Fruit fly (Drosophila melanogaster) whole organism, pupa: ENCODE data around the gene CG5644.

Source experiments
- CG10348 ChIP-seq: fragments of 200-800 bp; sonication (Bioruptor generic); IDR thresholded peaks from 2 replicates; pipeline ENCODE4 v1.3.6; 2022; ENCODE audit warnings: missing biosample characterization, missing genetic modification characterization
- CG12605 ChIP-seq: fragments of 200-800 bp; sonication (Bioruptor generic); IDR thresholded peaks from 2 replicates; pipeline ENCODE4 v1.3.6; 2022; ENCODE audit warnings: missing biosample characterization, missing genetic modification characterization
- CG13204 ChIP-seq: fragments of 200-800 bp; sonication (Bioruptor generic); optimal IDR thresholded peaks from 2 replicates; lab custom pipeline; 2018; ENCODE audit warnings: missing biosample characterization, mild to moderate bottlenecking, missing genetic modification characterization, moderate library complexity
- CG14655 ChIP-seq: fragments of 200-800 bp; sonication (Bioruptor generic); optimal IDR thresholded peaks from 3 replicates; lab custom pipeline; 2017; ENCODE audit warnings: mild to moderate bottlenecking, missing biosample characterization, missing genetic modification reagents, missing genetic modification characterization
- CG15710 ChIP-seq: fragments of 200-800 bp; sonication (Bioruptor generic); optimal IDR thresholded peaks from 2 replicates; lab custom pipeline; 2018; ENCODE audit warnings: missing biosample characterization, mild to moderate bottlenecking, missing genetic modification characterization, moderate library complexity
- CG17806 ChIP-seq: fragments of 200-800 bp; sonication (Bioruptor generic); optimal IDR thresholded peaks from 2 replicates; lab custom pipeline; 2018; ENCODE audit warnings: missing biosample characterization, mild to moderate bottlenecking, missing genetic modification characterization, moderate library complexity
- CG32121 ChIP-seq: fragments of 200-800 bp; sonication (Bioruptor generic); IDR thresholded peaks from 2 replicates; pipeline ENCODE4 v1.3.6; 2022; ENCODE audit warnings: missing biosample characterization, missing genetic modification characterization
- CG34367 ChIP-seq: fragments of 200-800 bp; sonication (Bioruptor generic); optimal IDR thresholded peaks from 2 replicates; lab custom pipeline; 2018; ENCODE audit warnings: missing biosample characterization, mild to moderate bottlenecking, missing genetic modification characterization
- CG4496 ChIP-seq: fragments of 200-800 bp; sonication (Bioruptor generic); IDR thresholded peaks from 3 replicates; pipeline ENCODE4 v1.3.6; 2022; ENCODE audit warnings: missing biosample characterization, missing genetic modification characterization
- CG8159 ChIP-seq: fragments of 200-800 bp; sonication (Bioruptor generic); optimal IDR thresholded peaks from 3 replicates; lab custom pipeline; 2018; ENCODE audit warnings: missing biosample characterization, mild to moderate bottlenecking, missing genetic modification characterization, moderate library complexity
- CG8301 ChIP-seq: fragments of 200-800 bp; sonication (Bioruptor generic); optimal IDR thresholded peaks from 2 replicates; lab custom pipeline; 2018; ENCODE audit warnings: missing biosample characterization, mild to moderate bottlenecking, missing genetic modification characterization
- CG9948 ChIP-seq: fragments of 200-800 bp; sonication (Bioruptor generic); optimal IDR thresholded peaks from 2 replicates; lab custom pipeline; 2018; ENCODE audit warnings: missing biosample characterization, mild to moderate bottlenecking, missing genetic modification characterization, moderate library complexity
- D1 ChIP-seq: fragments of 200-800 bp; sonication (Bioruptor generic); optimal IDR thresholded peaks from 2 replicates; lab custom pipeline; 2018; ENCODE audit warnings: missing biosample characterization, mild to moderate bottlenecking, missing genetic modification characterization, moderate library complexity
- EcR ChIP-seq: fragments of 200-800 bp; sonication (Bioruptor generic); optimal IDR thresholded peaks from 3 replicates; lab custom pipeline; 2019; ENCODE audit warnings: missing biosample characterization, missing genetic modification characterization, mild to moderate bottlenecking, moderate library complexity, missing genetic modification reagents
- Ets98B ChIP-seq: fragments of 200-800 bp; sonication (Bioruptor generic); IDR thresholded peaks from 2 replicates; pipeline ENCODE4 v1.3.6; 2022; ENCODE audit warnings: missing biosample characterization, missing genetic modification characterization
- Pif1A ChIP-seq: fragments of 200-800 bp; sonication (Bioruptor generic); optimal IDR thresholded peaks from 3 replicates; lab custom pipeline; 2016; ENCODE audit warnings: missing biosample characterization, missing genetic modification characterization
- Pif1B ChIP-seq: fragments of 200-800 bp; sonication (Bioruptor generic); optimal IDR thresholded peaks from 3 replicates; lab custom pipeline; 2016; ENCODE audit warnings: missing biosample characterization, missing genetic modification characterization
- Snoo ChIP-seq: fragments of 200-800 bp; sonication (Bioruptor generic); optimal IDR thresholded peaks from 3 replicates; lab custom pipeline; 2017; ENCODE audit warnings: missing biosample characterization, mild to moderate bottlenecking, missing genetic modification characterization, inconsistent platforms
- fd96Ca ChIP-seq: fragments of 200-800 bp; sonication (Bioruptor generic); IDR thresholded peaks from 3 replicates; pipeline ENCODE4 v1.3.6; 2022; ENCODE audit warnings: missing biosample characterization, missing genetic modification characterization
- gl ChIP-seq: fragments of 200-800 bp; sonication (Bioruptor generic); optimal IDR thresholded peaks from 2 replicates; lab custom pipeline; 2018; ENCODE audit warnings: missing biosample characterization, mild to moderate bottlenecking, missing genetic modification characterization
- rn ChIP-seq: fragments of 200-800 bp; sonication (Bioruptor generic); IDR thresholded peaks from 2 replicates; pipeline ENCODE4 v1.3.6; 2022; ENCODE audit warnings: missing biosample characterization, missing genetic modification characterization

The CG5644 gene

DNA sequence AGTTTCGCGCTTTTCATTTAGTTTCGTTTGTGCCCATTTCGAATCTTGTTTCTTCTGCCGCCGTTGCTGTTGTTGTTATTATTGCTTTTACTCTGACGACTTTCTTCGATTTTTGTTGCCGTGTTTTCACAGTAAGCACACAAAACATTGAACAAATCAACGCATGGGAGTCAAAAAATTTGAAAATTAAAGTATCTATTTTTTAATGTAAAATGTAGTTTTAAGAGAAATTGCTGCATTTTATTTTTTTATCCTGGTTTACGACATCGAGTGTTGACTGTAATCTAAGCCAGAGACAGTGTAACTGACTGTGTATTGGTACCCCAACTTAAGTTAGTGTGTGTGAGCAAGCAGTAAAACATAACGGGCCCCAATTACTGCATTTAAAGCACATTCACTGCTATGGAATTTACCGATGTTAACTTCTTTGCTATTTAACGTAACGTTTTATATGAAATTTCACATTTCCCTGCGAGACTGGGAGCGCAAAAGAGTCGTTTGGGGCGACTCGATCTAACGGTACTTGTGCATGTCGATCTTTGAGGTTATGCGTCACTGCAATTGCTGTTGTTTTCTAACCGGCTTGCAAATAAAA lies 16.6 kb upstream of the CG5644 start:
- peak; percentile 95 for TF ChIP-seq CG32121 (GFP tag; lab: Robert Waterston, UW)
- TF ChIP-seq CG13204, result no peak
- TF ChIP-seq CG10348 (GFP tag; lab: Robert Waterston, UW), result peak; percentile 67
- TF ChIP-seq gl (tag; lab: Kevin White, UChicago), result no peak
- peak; percentile 79; the same call in 2 of the 3 replicates for TF ChIP-seq fd96Ca (GFP tag; lab: Robert Waterston, UW)
- peak; percentile 58 for TF ChIP-seq CG9948
- TF ChIP-seq CG17806, result peak; percentile 74
- peak; percentile 79 for TF ChIP-seq rn
- peak; percentile 97 for TF ChIP-seq Ets98B
- TF ChIP-seq CG14655 (GFP tag; lab: Kevin White, UChicago), result no peak
- no peak for TF ChIP-seq Pif1B (GFP tag; lab: Kevin White, UChicago)
- TF ChIP-seq Snoo (tag; lab: Kevin White, UChicago), result peak; percentile 79
- peak; percentile 92 for TF ChIP-seq CG8301 (tag; lab: Kevin White, UChicago)
- peak; percentile 94 for TF ChIP-seq CG4496 (GFP tag; lab: Robert Waterston, UW)
- no peak for TF ChIP-seq D1 (tag; lab: Kevin White, UChicago)
- peak; percentile 31 for TF ChIP-seq CG34367 (tag; lab: Kevin White, UChicago)
- peak; percentile 58 for TF ChIP-seq CG15710 (tag; lab: Kevin White, UChicago)
- TF ChIP-seq Pif1A, result no peak
- no peak for TF ChIP-seq CG8159 (tag; lab: Kevin White, UChicago)
- peak; percentile 92 for TF ChIP-seq CG12605 (GFP tag; lab: Robert Waterston, UW)
- no peak for TF ChIP-seq EcR (GFP tag; lab: Kevin White, UChicago)
- TF ChIP-seq, all 21 proteins: peak for 13

DNA sequence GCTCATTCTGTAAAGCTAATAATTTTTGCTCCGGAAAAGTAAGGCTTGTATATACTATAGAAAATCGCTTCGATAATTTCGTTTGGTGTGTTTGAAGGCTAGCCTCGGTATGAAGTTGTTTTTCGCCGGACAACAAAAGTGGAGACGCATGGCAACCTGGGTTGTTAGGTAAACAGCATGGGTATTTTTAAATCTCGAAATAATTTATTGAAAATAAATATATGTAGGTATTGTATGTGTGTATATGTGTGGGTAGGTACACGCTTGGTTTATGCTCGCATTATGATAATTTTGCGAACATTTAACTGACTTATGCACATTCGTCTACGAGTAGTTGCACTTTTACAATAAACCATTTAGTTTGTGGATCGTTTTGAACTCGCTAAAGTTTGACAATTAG lies 10.4 kb upstream of the CG5644 start, which contains the start of gene CG5280:
TSS of gene CG5280 (minus strand) at position 101 of the 400 bp plus-strand sequence.
- TF ChIP-seq gl (tag; lab: Kevin White, UChicago) (no peak), CG8159 (tag; lab: Kevin White, UChicago) (no peak), CG15710 (tag; lab: Kevin White, UChicago) (no peak), CG12605 (GFP tag; lab: Robert Waterston, UW) (no peak), CG34367 (tag; lab: Kevin White, UChicago) (no peak), CG13204 (no peak), Snoo (tag; lab: Kevin White, UChicago) (no peak), CG32121 (GFP tag; lab: Robert Waterston, UW) (no peak), EcR (GFP tag; lab: Kevin White, UChicago) (no peak), CG17806 (no peak), Pif1B (GFP tag; lab: Kevin White, UChicago) (no peak), CG8301 (tag; lab: Kevin White, UChicago) (no peak), CG14655 (GFP tag; lab: Kevin White, UChicago) (no peak)

DNA sequence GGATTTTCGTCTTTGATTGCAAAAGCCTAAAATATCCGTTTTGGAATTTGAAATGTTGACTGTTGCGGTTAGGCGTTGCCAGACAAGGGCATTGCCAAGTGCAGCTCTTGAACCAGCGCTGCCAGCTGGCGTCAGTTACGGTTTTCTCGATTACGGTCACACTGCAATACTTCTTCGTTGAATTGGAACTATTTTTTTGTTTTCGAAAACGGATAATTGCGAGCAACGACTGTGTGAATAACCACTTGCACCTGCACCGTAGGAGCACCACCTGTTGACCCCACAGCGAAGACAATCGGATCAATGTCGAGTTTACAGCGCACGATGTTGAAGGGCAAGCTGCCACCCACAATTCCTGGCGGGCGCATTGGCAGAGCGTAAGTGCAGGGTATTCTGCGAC lies 6.9 kb upstream of the CG5644 start, which contains the start of gene CG5068:
TSS of gene CG5068 (plus strand) at position 129 of the 400 bp plus-strand sequence.
- TF ChIP-seq CG4496 (GFP tag; lab: Robert Waterston, UW), result no peak
- no peak for TF ChIP-seq CG15710 (tag; lab: Kevin White, UChicago)
- TF ChIP-seq Snoo (tag; lab: Kevin White, UChicago), result no peak
- TF ChIP-seq rn, result no peak
- no peak for TF ChIP-seq CG8159 (tag; lab: Kevin White, UChicago)
- TF ChIP-seq CG34367 (tag; lab: Kevin White, UChicago), result no peak
- TF ChIP-seq CG17806, result no peak
- no peak for TF ChIP-seq CG10348 (GFP tag; lab: Robert Waterston, UW)
- no peak for TF ChIP-seq CG13204
- no peak for TF ChIP-seq D1 (tag; lab: Kevin White, UChicago)
- no peak for TF ChIP-seq CG12605 (GFP tag; lab: Robert Waterston, UW)
- no peak for TF ChIP-seq Pif1B (GFP tag; lab: Kevin White, UChicago)

DNA sequence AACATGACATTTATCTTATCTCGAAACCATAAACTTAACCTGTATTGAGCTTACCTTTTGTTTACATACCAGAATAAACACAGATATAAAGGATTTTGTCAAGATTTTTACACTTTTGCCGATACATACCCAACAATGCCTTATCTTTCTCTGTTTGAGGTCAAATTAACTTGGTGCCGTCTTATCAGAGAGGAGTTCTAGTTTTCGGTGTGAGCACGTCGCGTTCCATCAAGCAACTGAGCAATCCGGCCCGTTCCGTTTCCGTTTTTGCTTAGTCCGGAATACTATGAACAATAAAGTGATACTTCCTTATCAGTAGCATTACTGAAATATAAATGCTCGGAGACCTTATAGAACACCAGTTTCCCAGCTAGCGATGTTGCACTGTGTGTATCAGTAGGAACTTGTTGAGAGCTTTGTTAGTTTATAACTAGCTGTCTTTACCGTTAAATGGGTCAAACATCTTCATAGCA lies 6.2 kb upstream of the CG5644 start, which contains the start of gene Galk:
TSS of gene Galk (minus strand) at position 244 of the 473 bp plus-strand sequence.
- TF ChIP-seq rn, result no peak
- no peak for TF ChIP-seq gl (tag; lab: Kevin White, UChicago)
- peak; percentile 52; the same call in 1 of the 3 replicates for TF ChIP-seq fd96Ca (GFP tag; lab: Robert Waterston, UW)
- TF ChIP-seq CG14655 (GFP tag; lab: Kevin White, UChicago), result no peak
- no peak for TF ChIP-seq CG34367 (tag; lab: Kevin White, UChicago)
- TF ChIP-seq CG4496 (GFP tag; lab: Robert Waterston, UW), result 0 out of 3 replicates have a peak, but pooled peaks have one; percentile 18
- no peak for TF ChIP-seq CG15710 (tag; lab: Kevin White, UChicago)
- TF ChIP-seq CG17806, result no peak
- no peak for TF ChIP-seq Snoo (tag; lab: Kevin White, UChicago)
- TF ChIP-seq CG9948, result no peak
- TF ChIP-seq CG8301 (tag; lab: Kevin White, UChicago), result no peak
- peak; percentile 8; the same call in 1 of the 2 replicates for TF ChIP-seq CG32121 (GFP tag; lab: Robert Waterston, UW)
- peak; percentile 26 for TF ChIP-seq EcR (GFP tag; lab: Kevin White, UChicago)
- TF ChIP-seq Pif1A, result no peak
- peak; percentile 21; the same call in 1 of the 2 replicates for TF ChIP-seq Ets98B
- TF ChIP-seq CG12605 (GFP tag; lab: Robert Waterston, UW), result no peak

DNA sequence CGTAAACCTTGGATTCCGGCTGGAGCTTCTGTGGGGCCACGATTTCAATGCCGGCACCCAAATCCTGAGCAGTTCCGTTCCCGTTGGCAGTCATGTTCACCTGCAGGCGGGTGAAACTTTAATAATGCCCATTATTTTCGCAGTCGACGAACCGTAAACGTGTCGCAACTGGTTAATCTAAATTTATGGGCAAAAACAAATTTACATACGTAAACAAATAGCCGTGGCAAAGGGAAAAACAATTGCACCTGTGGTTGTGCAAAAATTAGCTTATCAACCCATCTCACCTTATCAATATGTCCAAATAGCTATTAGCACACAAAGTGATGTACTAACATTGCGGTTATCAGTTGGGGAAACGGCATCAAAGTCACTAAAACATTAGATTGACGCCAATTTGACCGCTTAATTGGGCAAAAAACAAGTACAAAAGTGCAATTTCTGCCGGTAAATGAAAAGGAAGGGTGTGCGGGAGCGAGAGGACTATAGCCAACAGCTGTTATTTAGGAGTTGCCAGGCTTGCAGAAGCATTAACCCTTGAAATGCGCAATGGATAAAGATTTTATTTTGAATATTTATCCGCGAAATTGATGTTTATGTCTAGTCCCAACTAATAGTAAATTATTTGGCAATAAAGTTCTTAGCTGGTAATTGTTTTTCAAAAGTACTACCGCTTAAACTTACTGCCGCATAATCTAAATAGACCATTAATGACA lies 5.6 kb upstream of the CG5644 start:
- peak; percentile 27; the same call in 1 of the 3 replicates for TF ChIP-seq CG4496 (GFP tag; lab: Robert Waterston, UW)
- TF ChIP-seq CG32121 (GFP tag; lab: Robert Waterston, UW), result no peak
